Worm (Caenorhabditis elegans): Measurements from ENCODE around the gene acbp-7.

Gene acbp-7

ce11 chrIII:4850139-4850538, 12.6 kb downstream of the acbp-7 start, which contains the start of gene F26A1.1:
TSS of gene F26A1.1 (plus strand) at chrIII:4850507.
- TF ChIP-seq ztf-29 (GFP tag; IDR thresholded peaks at IDR 0.05) (no peak), tab-1 (GFP tag; IDR thresholded peaks at IDR 0.05) (no peak), med-1 (GFP tag; optimal IDR thresholded peaks at IDR 0.05; ENCODE audit: insufficient read depth) (no peak), ref-1 (GFP tag; conservative IDR thresholded peaks at IDR 0.05) (no peak), ztf-23 (GFP tag; IDR thresholded peaks at IDR 0.05) (no peak), flt-1 (GFP tag; IDR thresholded peaks at IDR 0.05) (no peak), T22C8.4 (GFP tag; IDR thresholded peaks at IDR 0.05) (no peak), cog-1 (tag; optimal IDR thresholded peaks at IDR 0.05) (no peak)

- TF ChIP-seq med-1 (GFP tag; optimal IDR thresholded peaks at IDR 0.05; ENCODE audit: insufficient read depth) (no peak), klf-2 (GFP tag; conservative IDR thresholded peaks at IDR 0.05) (no peak), ztf-23 (GFP tag; IDR thresholded peaks at IDR 0.05) (no peak), cog-1 (tag; optimal IDR thresholded peaks at IDR 0.05) (no peak), flt-1 (GFP tag; IDR thresholded peaks at IDR 0.05) (no peak), tab-1 (GFP tag; IDR thresholded peaks at IDR 0.05) (no peak), ztf-29 (GFP tag; IDR thresholded peaks at IDR 0.05) (no peak), T22C8.4 (GFP tag; IDR thresholded peaks at IDR 0.05) (no peak), ref-1 (GFP tag; conservative IDR thresholded peaks at IDR 0.05) (no peak)
Measured at ce11 chrIII:4852025-4852424, 14.5 kb downstream of the acbp-7 start, which contains the start of gene ced-4. TSS of gene ced-4 (plus strand) at chrIII:4852325.

- no peak for TF ChIP-seq ztf-29 (GFP tag; IDR thresholded peaks at IDR 0.05)
- TF ChIP-seq ztf-23 (GFP tag; IDR thresholded peaks at IDR 0.05): no peak
Measured at ce11 chrIII:4854918-4855317, 17.4 kb downstream of the acbp-7 start, which contains the start of gene C35D10.8. TSS of gene C35D10.8 (plus strand) at chrIII:4855218.

ce11 chrIII:4856109-4856508, 18.6 kb downstream of the acbp-7 start, which contains the start of gene C35D10.7:
TSS of gene C35D10.7 (plus strand) at chrIII:4856193.
- no peak for TF ChIP-seq ztf-29 (GFP tag; IDR thresholded peaks at IDR 0.05)
- TF ChIP-seq tab-1 (GFP tag; IDR thresholded peaks at IDR 0.05): no peak
- TF ChIP-seq ztf-23 (GFP tag; IDR thresholded peaks at IDR 0.05): no peak
- no peak for TF ChIP-seq flt-1 (GFP tag; IDR thresholded peaks at IDR 0.05)
- no peak for TF ChIP-seq med-1 (GFP tag; optimal IDR thresholded peaks at IDR 0.05; ENCODE audit: insufficient read depth)
- TF ChIP-seq ref-1 (GFP tag; conservative IDR thresholded peaks at IDR 0.05): no peak
- no peak for TF ChIP-seq cog-1 (tag; optimal IDR thresholded peaks at IDR 0.05)

- TF ChIP-seq ztf-23 (GFP tag; IDR thresholded peaks at IDR 0.05) (no peak), ref-1 (GFP tag; conservative IDR thresholded peaks at IDR 0.05) (no peak), tab-1 (GFP tag; IDR thresholded peaks at IDR 0.05) (no peak), med-1 (GFP tag; optimal IDR thresholded peaks at IDR 0.05; ENCODE audit: insufficient read depth) (no peak), T22C8.4 (GFP tag; IDR thresholded peaks at IDR 0.05) (no peak), klf-2 (GFP tag; conservative IDR thresholded peaks at IDR 0.05) (no peak), ztf-29 (GFP tag; IDR thresholded peaks at IDR 0.05) (no peak), cog-1 (tag; optimal IDR thresholded peaks at IDR 0.05) (no peak), flt-1 (GFP tag; IDR thresholded peaks at IDR 0.05) (no peak)
Measured at ce11 chrIII:4856992-4857391, 19.5 kb downstream of the acbp-7 start.

- TF ChIP-seq ref-1 (GFP tag; conservative IDR thresholded peaks at IDR 0.05): no peak
- TF ChIP-seq klf-2 (GFP tag; conservative IDR thresholded peaks at IDR 0.05): no peak
- TF ChIP-seq ztf-23 (GFP tag; IDR thresholded peaks at IDR 0.05): no peak
Measured at ce11 chrIII:4859039-4859438, 21.5 kb downstream of the acbp-7 start, which contains the start of gene C35D10.6. TSS of gene C35D10.6 (plus strand) at chrIII:4859339.

ce11 chrIII:4861744-4862401, 24.3 kb downstream of the acbp-7 start, which contains the start of the genes C35D10.10 and C35D10.5:
TSS of gene C35D10.10 (minus strand) at chrIII:4861794.
TSS of gene C35D10.5 (plus strand) at chrIII:4862351.
- no peak for TF ChIP-seq ref-1 (GFP tag; conservative IDR thresholded peaks at IDR 0.05)
- TF ChIP-seq cog-1 (tag; optimal IDR thresholded peaks at IDR 0.05): no peak
- TF ChIP-seq ztf-29 (GFP tag; IDR thresholded peaks at IDR 0.05): no peak
- no peak for TF ChIP-seq flt-1 (GFP tag; IDR thresholded peaks at IDR 0.05)
- no peak for TF ChIP-seq med-1 (GFP tag; optimal IDR thresholded peaks at IDR 0.05; ENCODE audit: insufficient read depth)
- no peak for TF ChIP-seq klf-2 (GFP tag; conservative IDR thresholded peaks at IDR 0.05)
- no peak for TF ChIP-seq ztf-23 (GFP tag; IDR thresholded peaks at IDR 0.05)
- TF ChIP-seq T22C8.4 (GFP tag; IDR thresholded peaks at IDR 0.05): no peak
- TF ChIP-seq tab-1 (GFP tag; IDR thresholded peaks at IDR 0.05): no peak

- TF ChIP-seq flt-1 (GFP tag; IDR thresholded peaks at IDR 0.05): no peak
- TF ChIP-seq T22C8.4 (GFP tag; IDR thresholded peaks at IDR 0.05): no peak
- TF ChIP-seq med-1 (GFP tag; optimal IDR thresholded peaks at IDR 0.05; ENCODE audit: insufficient read depth): no peak
- TF ChIP-seq ztf-23 (GFP tag; IDR thresholded peaks at IDR 0.05): no peak
- no peak for TF ChIP-seq klf-2 (GFP tag; conservative IDR thresholded peaks at IDR 0.05)
- no peak for TF ChIP-seq ref-1 (GFP tag; conservative IDR thresholded peaks at IDR 0.05)
- no peak for TF ChIP-seq tab-1 (GFP tag; IDR thresholded peaks at IDR 0.05)
- no peak for TF ChIP-seq cog-1 (tag; optimal IDR thresholded peaks at IDR 0.05)
- no peak for TF ChIP-seq ztf-29 (GFP tag; IDR thresholded peaks at IDR 0.05)
Measured at ce11 chrIII:4863127-4863526, 25.6 kb downstream of the acbp-7 start, which contains the start of gene coq-8. TSS of gene coq-8 (plus strand) at chrIII:4863427.

ce11 chrIII:4866762-4867161, 29.2 kb downstream of the acbp-7 start, which contains the start of gene C35D10.17:
TSS of gene C35D10.17 (plus strand) at chrIII:4867062.
- no peak for TF ChIP-seq tab-1 (GFP tag; IDR thresholded peaks at IDR 0.05)
- no peak for TF ChIP-seq med-1 (GFP tag; optimal IDR thresholded peaks at IDR 0.05; ENCODE audit: insufficient read depth)
- TF ChIP-seq cog-1 (tag; optimal IDR thresholded peaks at IDR 0.05): no peak

- TF ChIP-seq klf-2 (GFP tag; conservative IDR thresholded peaks at IDR 0.05) (no peak), ztf-29 (GFP tag; IDR thresholded peaks at IDR 0.05) (no peak), ztf-23 (GFP tag; IDR thresholded peaks at IDR 0.05) (no peak), flt-1 (GFP tag; IDR thresholded peaks at IDR 0.05) (no peak), med-1 (GFP tag; optimal IDR thresholded peaks at IDR 0.05; ENCODE audit: insufficient read depth) (no peak), T22C8.4 (GFP tag; IDR thresholded peaks at IDR 0.05) (no peak), cog-1 (tag; optimal IDR thresholded peaks at IDR 0.05) (no peak), tab-1 (GFP tag; IDR thresholded peaks at IDR 0.05) (no peak), ref-1 (GFP tag; conservative IDR thresholded peaks at IDR 0.05) (no peak)
Measured at ce11 chrIII:4868643-4869042, 31.1 kb downstream of the acbp-7 start, which contains the start of the genes msd-4 and C35D10.3. TSS of gene msd-4 (minus strand) at chrIII:4868743. TSS of gene C35D10.3 (plus strand) at chrIII:4868921.
